Fruit fly (Drosophila melanogaster) whole organism: ENCODE results near the gene CG7017.

ENCODE experiments used
- CG8478 ChIP-seq: fragments of >200 bp; optimal IDR thresholded peaks from 2 replicates; lab custom pipeline; 2018; ENCODE audit warnings: inconsistent platforms
- Dll ChIP-seq: fragments of >200 bp; optimal IDR thresholded peaks from 2 replicates; lab custom pipeline; 2017
- EcR ChIP-seq, 2 experiments: fragments of >200 bp; optimal IDR thresholded peaks; 2 replicates each; lab custom pipeline; 2017; ENCODE audit warnings: missing biosample characterization in 2 of 2, missing genetic modification characterization in 2 of 2, missing genetic modification reagents in 2 of 2
- pan ChIP-seq: fragments of >200 bp; optimal IDR thresholded peaks from 2 replicates; lab custom pipeline; 2017
- psq ChIP-seq: fragments of >200 bp; optimal IDR thresholded peaks from 2 replicates; lab custom pipeline; 2017
- usp ChIP-seq: fragments of >200 bp; optimal IDR thresholded peaks from 2 replicates; lab custom pipeline; 2017; ENCODE audit warnings: missing biosample characterization, missing genetic modification characterization, mixed read lengths

The CG7017 gene

dm6 chr3L:20198138-20198559, 13.8 kb downstream of the CG7017 start, which contains the start of gene CG42674:
TSS of gene CG42674 (minus strand) at chr3L:20198317.
- TF ChIP-seq psq (lab: Kevin White, UChicago) = no peak

dm6 chr3L:20197698-20198097, 14.2 kb downstream of the CG7017 start:
- TF ChIP-seq EcR (GFP tag; optimal IDR thresholded peaks at IDR 0.05; lab: Kevin White, UChicago) (no peak), usp (no peak), pan (lab: Kevin White, UChicago) (no peak), psq (lab: Kevin White, UChicago) (no peak), CG8478 (lab: Kevin White, UChicago) (no peak), Dll (lab: Kevin White, UChicago) (no peak)

dm6 chr3L:20197213-20197612, 14.7 kb downstream of the CG7017 start:
- TF ChIP-seq usp = no peak
- no peak for TF ChIP-seq EcR (GFP tag; optimal IDR thresholded peaks at IDR 0.05; lab: Kevin White, UChicago)
- no peak for TF ChIP-seq psq (lab: Kevin White, UChicago)
- TF ChIP-seq CG8478 (lab: Kevin White, UChicago) = no peak
- TF ChIP-seq Dll (lab: Kevin White, UChicago) = no peak

- TF ChIP-seq CG8478 (lab: Kevin White, UChicago) (no peak), pan (lab: Kevin White, UChicago) (no peak), Dll (lab: Kevin White, UChicago) (no peak), psq (lab: Kevin White, UChicago) (no peak), EcR (GFP tag; optimal IDR thresholded peaks at IDR 0.05; lab: Kevin White, UChicago) (no peak), usp (no peak)
Observed at dm6 chr3L:20196321-20196720, 15.6 kb downstream of the CG7017 start.

- TF ChIP-seq EcR (GFP tag; optimal IDR thresholded peaks at IDR 0.05; lab: Kevin White, UChicago) = no peak
- no peak for TF ChIP-seq pan (lab: Kevin White, UChicago)
- no peak for TF ChIP-seq usp
- no peak for TF ChIP-seq Dll (lab: Kevin White, UChicago)
- no peak for TF ChIP-seq psq (lab: Kevin White, UChicago)
- no peak for TF ChIP-seq CG8478 (lab: Kevin White, UChicago)
Observed at dm6 chr3L:20195875-20196274, 16.0 kb downstream of the CG7017 start.

dm6 chr3L:20194731-20195130, 17.2 kb downstream of the CG7017 start:
- TF ChIP-seq psq (lab: Kevin White, UChicago) (no peak), CG8478 (lab: Kevin White, UChicago) (no peak), EcR (GFP tag; optimal IDR thresholded peaks at IDR 0.05; lab: Kevin White, UChicago) (no peak), pan (lab: Kevin White, UChicago) (no peak), usp (no peak), Dll (lab: Kevin White, UChicago) (no peak)

- TF ChIP-seq usp (no peak), EcR (GFP tag; optimal IDR thresholded peaks at IDR 0.05; lab: Kevin White, UChicago) (no peak), pan (lab: Kevin White, UChicago) (no peak), CG8478 (lab: Kevin White, UChicago) (no peak), Dll (lab: Kevin White, UChicago) (no peak), psq (lab: Kevin White, UChicago) (no peak)
Observed at dm6 chr3L:20193748-20194058, 18.2 kb downstream of the CG7017 start.

- TF ChIP-seq CG8478 (lab: Kevin White, UChicago) (no peak), Dll (lab: Kevin White, UChicago) (no peak)
Observed at dm6 chr3L:20192872-20193747, 18.8 kb downstream of the CG7017 start.

- TF ChIP-seq psq (lab: Kevin White, UChicago) (no peak), usp (no peak), CG8478 (lab: Kevin White, UChicago) (no peak), Dll (lab: Kevin White, UChicago) (no peak), EcR (GFP tag; optimal IDR thresholded peaks at IDR 0.05; lab: Kevin White, UChicago) (no peak), pan (lab: Kevin White, UChicago) (no peak)
Observed at dm6 chr3L:20191848-20192247, 20.1 kb downstream of the CG7017 start.

- TF ChIP-seq psq (lab: Kevin White, UChicago) (no peak), Dll (lab: Kevin White, UChicago) (no peak), usp (no peak), CG8478 (lab: Kevin White, UChicago) (no peak), EcR (GFP tag; optimal IDR thresholded peaks at IDR 0.05; lab: Kevin White, UChicago) (no peak)
Observed at dm6 chr3L:20187885-20188570, 23.9 kb downstream of the CG7017 start, which contains the start of gene Ssk. TSS of gene Ssk (plus strand) at chr3L:20188522.

dm6 chr3L:20186294-20187020, 25.5 kb downstream of the CG7017 start:
- TF ChIP-seq usp (no peak), EcR (GFP tag; optimal IDR thresholded peaks at IDR 0.05; lab: Kevin White, UChicago) (peak in 1 of 2 experiments; percentile 24)

- TF ChIP-seq psq (lab: Kevin White, UChicago) (no peak), Dll (lab: Kevin White, UChicago) (no peak), usp (no peak), pan (lab: Kevin White, UChicago) (no peak), CG8478 (lab: Kevin White, UChicago) (no peak), EcR (GFP tag; optimal IDR thresholded peaks at IDR 0.05; lab: Kevin White, UChicago) (no peak)
Observed at dm6 chr3L:20185886-20186285, 26.0 kb downstream of the CG7017 start.
